Fruit fly (Drosophila melanogaster) whole organism, embryonic: ENCODE measurements around the gene CG13048.

Source experiments
- Atf-2 ChIP-seq: fragments of 200-800 bp; sonication (Bioruptor generic); optimal IDR thresholded peaks from 2 replicates; lab custom pipeline; 2016; ENCODE audit warnings: missing biosample characterization, missing genetic modification characterization
- CG10147 ChIP-seq: fragments of 200-800 bp; sonication (Bioruptor generic); optimal IDR thresholded peaks from 2 replicates; lab custom pipeline; 2019; ENCODE audit warnings: missing biosample characterization, mild to moderate bottlenecking, missing genetic modification characterization, moderate library complexity
- CG10209 ChIP-seq: fragments of 200-800 bp; sonication (Bioruptor generic); optimal IDR thresholded peaks from 3 replicates; lab custom pipeline; 2017; ENCODE audit warnings: missing biosample characterization, mild to moderate bottlenecking, missing genetic modification characterization, missing genetic modification reagents
- CG10274 ChIP-seq: fragments of 200-800 bp; sonication (Bioruptor generic); optimal IDR thresholded peaks from 3 replicates; lab custom pipeline; 2017; ENCODE audit warnings: missing biosample characterization, mild to moderate bottlenecking, missing genetic modification characterization
- CG10321 ChIP-seq: fragments of 200-800 bp; sonication (Bioruptor generic); IDR thresholded peaks from 2 replicates; pipeline ENCODE4 v1.3.6; 2022; ENCODE audit warnings: missing biosample characterization, missing genetic modification characterization
- CG10431 ChIP-seq: fragments of 200-800 bp; sonication (Bioruptor generic); optimal IDR thresholded peaks from 3 replicates; lab custom pipeline; 2018; ENCODE audit warnings: missing biosample characterization, mild to moderate bottlenecking, missing genetic modification characterization
- CG11085 ChIP-seq: fragments of 200-800 bp; sonication (Bioruptor generic); IDR thresholded peaks from 2 replicates; pipeline ENCODE4 v1.3.6; 2022; ENCODE audit warnings: missing biosample characterization, missing genetic modification characterization
- CG11723 ChIP-seq: fragments of 200-800 bp; sonication (Bioruptor generic); optimal IDR thresholded peaks from 2 replicates; lab custom pipeline; 2017; ENCODE audit warnings: missing biosample characterization, mild to moderate bottlenecking, missing genetic modification characterization
- CG12071 ChIP-seq: fragments of 200-800 bp; sonication (Bioruptor generic); optimal IDR thresholded peaks from 3 replicates; lab custom pipeline; 2018; ENCODE audit warnings: missing biosample characterization, mild to moderate bottlenecking, missing genetic modification characterization
- CG15479 ChIP-seq: fragments of 200-800 bp; sonication (Bioruptor generic); optimal IDR thresholded peaks from 3 replicates; lab custom pipeline; 2019; ENCODE audit warnings: missing biosample characterization, mild to moderate bottlenecking, missing genetic modification characterization, moderate library complexity
- CG16815 ChIP-seq: fragments of 200-800 bp; sonication (Bioruptor generic); optimal IDR thresholded peaks from 3 replicates; lab custom pipeline; 2017; ENCODE audit warnings: missing biosample characterization, mild to moderate bottlenecking, missing genetic modification characterization
- CG2889 ChIP-seq: fragments of 200-800 bp; sonication (Bioruptor generic); IDR thresholded peaks from 3 replicates; pipeline ENCODE4 v1.3.6; 2022; ENCODE audit warnings: missing biosample characterization, missing genetic modification characterization
- CG4617 ChIP-seq: fragments of 200-800 bp; sonication (Bioruptor generic); optimal IDR thresholded peaks from 3 replicates; lab custom pipeline; 2016; ENCODE audit warnings: missing biosample characterization, missing genetic modification characterization, borderline replicate concordance
- CG6683 ChIP-seq: fragments of 200-800 bp; sonication (Bioruptor generic); optimal IDR thresholded peaks from 2 replicates; lab custom pipeline; 2017; ENCODE audit warnings: missing biosample characterization, mild to moderate bottlenecking, missing genetic modification characterization, missing genetic modification reagents
- CG9215 ChIP-seq: fragments of 200-800 bp; sonication (Bioruptor generic); IDR thresholded peaks from 2 replicates; pipeline ENCODE4 v1.3.6; 2022; ENCODE audit warnings: missing biosample characterization, missing genetic modification characterization
- CG9609 ChIP-seq: fragments of 200-800 bp; sonication (Bioruptor generic); optimal IDR thresholded peaks from 3 replicates; lab custom pipeline; 2016; ENCODE audit warnings: missing biosample characterization, missing genetic modification characterization
- CG9876 ChIP-seq: fragments of 200-800 bp; sonication (Bioruptor generic); optimal IDR thresholded peaks from 2 replicates; lab custom pipeline; 2016; ENCODE audit warnings: missing biosample characterization, missing genetic modification characterization
- D19A ChIP-seq: fragments of 200-800 bp; optimal IDR thresholded peaks from 3 replicates; lab custom pipeline; 2019; ENCODE audit warnings: missing biosample characterization, mild to moderate bottlenecking, missing genetic modification characterization, moderate library complexity
- HmgZ ChIP-seq: fragments of 200-800 bp; sonication (Bioruptor generic); optimal IDR thresholded peaks from 2 replicates; lab custom pipeline; 2018; ENCODE audit warnings: missing biosample characterization, mild to moderate bottlenecking, missing genetic modification characterization
- Hsf ChIP-seq: fragments of 200-800 bp; sonication (Bioruptor generic); optimal IDR thresholded peaks from 3 replicates; lab custom pipeline; 2016; ENCODE audit warnings: missing biosample characterization, missing genetic modification characterization
- Oaz ChIP-seq: fragments of 200-800 bp; sonication (Bioruptor generic); IDR thresholded peaks from 2 replicates; pipeline ENCODE4 v1.3.6; 2022; ENCODE audit warnings: missing biosample characterization, missing genetic modification characterization
- PHDP ChIP-seq: fragments of 200-800 bp; sonication (Bioruptor generic); optimal IDR thresholded peaks from 3 replicates; lab custom pipeline; 2018; ENCODE audit warnings: missing biosample characterization, mild to moderate bottlenecking, missing genetic modification characterization, moderate library complexity
- Ravus ChIP-seq: fragments of 200-800 bp; sonication (Bioruptor generic); IDR thresholded peaks from 2 replicates; pipeline ENCODE4 v1.3.6; 2022; ENCODE audit warnings: missing biosample characterization, missing genetic modification characterization
- Side ChIP-seq: fragments of 200-800 bp; sonication (Bioruptor generic); optimal IDR thresholded peaks from 2 replicates; lab custom pipeline; 2016; ENCODE audit warnings: missing biosample characterization, missing genetic modification characterization
- Xrp1 ChIP-seq: fragments of 200-800 bp; sonication (Bioruptor generic); IDR thresholded peaks from 2 replicates; pipeline ENCODE4 v1.3.6; 2022; ENCODE audit warnings: missing biosample characterization, missing genetic modification characterization
- abd-A ChIP-seq: fragments of 200-800 bp; sonication (Bioruptor generic); optimal IDR thresholded peaks from 3 replicates; lab custom pipeline; 2019; ENCODE audit warnings: missing biosample characterization, mild to moderate bottlenecking, missing genetic modification characterization, moderate library complexity
- amos ChIP-seq: fragments of 200-800 bp; sonication (Bioruptor generic); IDR thresholded peaks from 2 replicates; pipeline ENCODE4 v1.3.6; 2022; ENCODE audit warnings: missing biosample characterization, missing genetic modification characterization; ENCODE audit not compliant: partially characterized antibody
- aop ChIP-seq: fragments of 200-800 bp; sonication (Bioruptor generic); IDR thresholded peaks from 2 replicates; pipeline ENCODE4 v1.3.6; 2022; ENCODE audit warnings: missing biosample characterization, missing genetic modification characterization
- ase ChIP-seq: fragments of 200-800 bp; sonication (Bioruptor generic); IDR thresholded peaks from 3 replicates; pipeline ENCODE4 v1.3.6; 2022; ENCODE audit warnings: missing biosample characterization, missing genetic modification characterization
- crc ChIP-seq: fragments of 200-800 bp; sonication (Bioruptor generic); optimal IDR thresholded peaks from 2 replicates; lab custom pipeline; 2016; ENCODE audit warnings: missing biosample characterization, missing genetic modification characterization
- cwo ChIP-seq: fragments of 200-800 bp; sonication (Bioruptor generic); optimal IDR thresholded peaks from 3 replicates; lab custom pipeline; 2017; ENCODE audit warnings: missing biosample characterization, missing genetic modification characterization, mild to moderate bottlenecking, moderate library complexity, missing genetic modification reagents
- dati ChIP-seq: fragments of 200-800 bp; sonication (Bioruptor generic); IDR thresholded peaks from 2 replicates; pipeline ENCODE4 v1.3.6; 2022; ENCODE audit warnings: missing biosample characterization, missing genetic modification characterization
- dysf ChIP-seq: fragments of 200-800 bp; sonication (Bioruptor generic); IDR thresholded peaks from 3 replicates; pipeline ENCODE4 v1.3.6; 2022; ENCODE audit warnings: missing biosample characterization, missing genetic modification characterization
- ewg ChIP-seq: fragments of 200-800 bp; sonication (Bioruptor generic); optimal IDR thresholded peaks from 3 replicates; lab custom pipeline; 2017; ENCODE audit warnings: mild to moderate bottlenecking, missing biosample characterization, missing genetic modification reagents, missing genetic modification characterization
- fd96Cb ChIP-seq: fragments of 200-800 bp; sonication (Bioruptor generic); optimal IDR thresholded peaks from 2 replicates; lab custom pipeline; 2018; ENCODE audit warnings: missing biosample characterization, mild to moderate bottlenecking, missing genetic modification characterization, moderate library complexity
- grn ChIP-seq: fragments of 200-800 bp; sonication (Bioruptor generic); optimal IDR thresholded peaks from 3 replicates; lab custom pipeline; 2017; ENCODE audit warnings: missing biosample characterization, missing genetic modification characterization
- h ChIP-seq: fragments of >200 bp; optimal IDR thresholded peaks from 2 replicates; lab custom pipeline; 2017
- ken ChIP-seq: fragments of 200-800 bp; sonication (Bioruptor generic); IDR thresholded peaks from 3 replicates; pipeline ENCODE4 v1.3.6; 2022; ENCODE audit warnings: missing biosample characterization, missing genetic modification characterization
- lmd ChIP-seq: fragments of 200-800 bp; sonication (Bioruptor generic); IDR thresholded peaks from 2 replicates; pipeline ENCODE4 v1.3.6; 2022; ENCODE audit warnings: missing biosample characterization, missing genetic modification characterization
- org-1 ChIP-seq: fragments of 200-800 bp; sonication (Bioruptor generic); optimal IDR thresholded peaks from 2 replicates; lab custom pipeline; 2017; ENCODE audit warnings: missing biosample characterization, missing genetic modification characterization
- peb ChIP-seq: fragments of 200-800 bp; sonication (Bioruptor generic); IDR thresholded peaks from 2 replicates; pipeline ENCODE4 v1.3.6; 2022; ENCODE audit warnings: missing biosample characterization, missing genetic modification characterization
- ranshi ChIP-seq: fragments of 200-800 bp; sonication (Bioruptor generic); IDR thresholded peaks from 2 replicates; pipeline ENCODE4 v1.3.6; 2022; ENCODE audit warnings: missing biosample characterization, missing genetic modification characterization
- ro ChIP-seq: fragments of 200-800 bp; sonication (Bioruptor generic); IDR thresholded peaks from 2 replicates; pipeline ENCODE4 v1.3.6; 2022; ENCODE audit warnings: missing biosample characterization, missing genetic modification characterization
- scrt ChIP-seq: fragments of 200-800 bp; sonication (Bioruptor generic); optimal IDR thresholded peaks from 2 replicates; lab custom pipeline; 2018; ENCODE audit warnings: missing biosample characterization, mild to moderate bottlenecking, missing genetic modification characterization, moderate library complexity
- sim ChIP-seq: fragments of 200-800 bp; sonication (Bioruptor generic); IDR thresholded peaks from 2 replicates; pipeline ENCODE4 v1.3.6; 2022; ENCODE audit warnings: missing biosample characterization, missing genetic modification characterization
- slou ChIP-seq: fragments of 200-800 bp; sonication (Bioruptor generic); optimal IDR thresholded peaks from 3 replicates; lab custom pipeline; 2016; ENCODE audit warnings: missing biosample characterization, missing genetic modification characterization
- so ChIP-seq: fragments of 200-800 bp; sonication (Bioruptor generic); IDR thresholded peaks from 3 replicates; pipeline ENCODE4 v1.3.6; 2022; ENCODE audit warnings: missing biosample characterization, missing genetic modification characterization
- sob ChIP-seq: fragments of 200-800 bp; sonication (Bioruptor generic); IDR thresholded peaks from 2 replicates; pipeline ENCODE4 v1.3.6; 2022; ENCODE audit warnings: missing biosample characterization, missing genetic modification characterization
- tna ChIP-seq: fragments of 200-800 bp; sonication (Bioruptor generic); IDR thresholded peaks from 2 replicates; pipeline ENCODE4 v1.3.6; 2022; ENCODE audit warnings: missing biosample characterization, missing genetic modification characterization; ENCODE audit not compliant: partially characterized antibody
- zen ChIP-seq: fragments of 200-800 bp; sonication (Bioruptor generic); optimal IDR thresholded peaks from 3 replicates; lab custom pipeline; 2018; ENCODE audit warnings: missing biosample characterization, mild to moderate bottlenecking, missing genetic modification characterization, moderate library complexity

The CG13048 gene

dm6 chr3L:16329495-16329894, 45.8 kb upstream of the CG13048 start, which contains the start of gene CG33061:
Gene CG33061, plus strand, starts transcription at chr3L:16329795.
- TF ChIP-seq CG10431 (GFP tag; lab: Kevin White, UChicago) (no peak), CG9876 (GFP tag; lab: Kevin White, UChicago) (no peak), CG16815 (GFP tag; lab: Kevin White, UChicago) (no peak), h (lab: Kevin White, UChicago) (no peak), ewg (GFP tag; lab: Kevin White, UChicago) (no peak), ro (GFP tag; lab: Robert Waterston, UW) (no peak), grn (GFP tag; lab: Kevin White, UChicago) (no peak), ase (GFP tag; lab: Robert Waterston, UW) (no peak), so (GFP tag; lab: Robert Waterston, UW) (no peak), Xrp1 (no peak), abd-A (tag; lab: Kevin White, UChicago) (no peak), org-1 (no peak), dysf (GFP tag; lab: Robert Waterston, UW) (no peak), CG12071 (no peak), CG9609 (GFP tag; lab: Kevin White, UChicago) (no peak), ranshi (GFP tag; lab: Robert Waterston, UW) (no peak), tna (GFP tag; lab: Robert Waterston, UW) (no peak), CG11723 (GFP tag; lab: Kevin White, UChicago) (no peak)

dm6 chr3L:16328207-16328891, 44.6 kb upstream of the CG13048 start, which contains the start of gene CG13058:
Gene CG13058, plus strand, starts transcription at chr3L:16328841.
- TF ChIP-seq aop (GFP tag; lab: Robert Waterston, UW) (no peak), scrt (GFP tag; lab: Kevin White, UChicago) (peak; percentile 37), dati (GFP tag; lab: Robert Waterston, UW) (no peak), Atf-2 (GFP tag; lab: Kevin White, UChicago) (peak; percentile 4), D19A (tag; lab: Kevin White, UChicago) (peak; percentile 92), CG10321 (GFP tag; lab: Robert Waterston, UW) (no peak), peb (GFP tag; lab: Robert Waterston, UW) (no peak), sob (GFP tag; lab: Robert Waterston, UW) (no peak), HmgZ (tag; lab: Kevin White, UChicago) (peak; percentile 65), CG11085 (no peak), CG6683 (GFP tag; lab: Kevin White, UChicago) (no peak), CG9215 (GFP tag; lab: Robert Waterston, UW) (peak; percentile 18; the same call in 1 of the 2 replicates), cwo (peak; percentile 38), CG10274 (GFP tag; lab: Kevin White, UChicago) (peak; percentile 5), Oaz (peak; percentile 66), amos (no peak), Hsf (peak; percentile 57), Side (GFP tag; lab: Kevin White, UChicago) (no peak), lmd (peak; percentile 67), crc (GFP tag; lab: Kevin White, UChicago) (no peak), Ravus (GFP tag; lab: Robert Waterston, UW) (no peak; the same call in 1 of the 2 replicates), PHDP (tag; lab: Kevin White, UChicago) (peak; percentile 69), sim (GFP tag; lab: Robert Waterston, UW) (no peak), ken (0 out of 3 replicates have a peak, but pooled peaks have one; percentile 36), abd-A (tag; lab: Kevin White, UChicago) (no peak), CG15479 (GFP tag; lab: Kevin White, UChicago) (no peak), slou (no peak), CG2889 (0 out of 3 replicates have a peak, but pooled peaks have one; percentile 34), CG4617 (GFP tag; lab: Kevin White, UChicago) (no peak), CG10209 (GFP tag; lab: Kevin White, UChicago) (peak; percentile 55), fd96Cb (peak; percentile 60), zen (tag; lab: Kevin White, UChicago) (no peak), CG10147 (GFP tag; lab: Kevin White, UChicago) (peak; percentile 60)
